Worm (Caenorhabditis elegans) whole organism, L1 larva: Measurements from ENCODE around the gene F36G3.1.

Source experiments
- C04F5.9 ChIP-seq: sonication (generic microtip); optimal IDR thresholded peaks from 2 replicates; lab custom pipeline; 2016; ENCODE audit warnings: missing genetic modification characterization, missing compliant biosample characterization
- C16A3.4 ChIP-seq: fragments of 150-350 bp; optimal IDR thresholded peaks from 2 replicates; lab custom pipeline; 2014; ENCODE audit warnings: missing biosample characterization, missing genetic modification characterization
- C34B4.2 ChIP-seq: sonication (generic microtip); optimal IDR thresholded peaks from 2 replicates; lab custom pipeline; 2017; ENCODE audit warnings: mild to moderate bottlenecking, missing genetic modification characterization, missing compliant biosample characterization
- F16B12.6 ChIP-seq: fragments of 150-350 bp; optimal IDR thresholded peaks from 2 replicates; lab custom pipeline; 2014; ENCODE audit warnings: missing biosample characterization, missing genetic modification characterization
- Y116A8C.19 ChIP-seq: sonication (generic microtip); optimal IDR thresholded peaks from 2 replicates; lab custom pipeline; 2016; ENCODE audit warnings: missing compliant biosample characterization, missing genetic modification characterization, borderline replicate concordance
- aha-1 ChIP-seq: fragments of 150-350 bp; optimal IDR thresholded peaks from 2 replicates; lab custom pipeline; 2014; ENCODE audit warnings: missing biosample characterization, missing genetic modification characterization
- aly-2 ChIP-seq: fragments of 150-350 bp; optimal IDR thresholded peaks from 2 replicates; lab custom pipeline; 2014; ENCODE audit warnings: missing biosample characterization, missing genetic modification characterization
- ama-1 ChIP-seq: fragments of 150-350 bp; optimal IDR thresholded peaks from 2 replicates; lab custom pipeline; 2014
- blmp-1 ChIP-seq: fragments of 150-350 bp; optimal IDR thresholded peaks from 2 replicates; lab custom pipeline; 2014; ENCODE audit warnings: missing biosample characterization, missing genetic modification characterization
- ceh-8 ChIP-seq: fragments of 200-800 bp; sonication (Bioruptor generic); optimal IDR thresholded peaks from 2 replicates; lab custom pipeline; 2018; ENCODE audit warnings: mild to moderate bottlenecking, missing genetic modification characterization, moderate library complexity, missing compliant biosample characterization
- ceh-88 ChIP-seq: fragments of 200-800 bp; sonication (Bioruptor generic); IDR thresholded peaks from 2 replicates; pipeline ENCODE4 v1.3.6; 2022; ENCODE audit warnings: missing genetic modification characterization, missing compliant biosample characterization
- dpl-1 ChIP-seq, 3 experiments: fragments of 150-350 bp in 2 of 3; sonication (generic microtip) in 1 of 3; optimal IDR thresholded peaks; 2 replicates each; lab custom pipeline; 2014 to 2017; ENCODE audit warnings: missing biosample characterization in 3 of 3, missing genetic modification characterization in 3 of 3, missing genetic modification reagents in 3 of 3
- dsc-1 ChIP-seq: sonication (generic microtip); optimal IDR thresholded peaks from 2 replicates; lab custom pipeline; 2016; ENCODE audit warnings: mild to moderate bottlenecking, missing genetic modification characterization, missing compliant biosample characterization
- efl-1 ChIP-seq, 4 experiments: fragments of 150-350 bp; optimal IDR thresholded peaks in 3 of 4; peaks in 1 of 4; 1 replicate in 1 of 4; 2 replicates in 3 of 4; lab custom pipeline; 2014; ENCODE audit warnings: missing biosample characterization in 2 of 4, missing genetic modification characterization in 2 of 4, missing genetic modification reagents in 2 of 4
- efl-3 ChIP-seq: fragments of 200-800 bp; sonication (Bioruptor generic); optimal IDR thresholded peaks from 2 replicates; lab custom pipeline; 2018; ENCODE audit warnings: mild to moderate bottlenecking, missing genetic modification characterization, missing compliant biosample characterization
- egl-13 ChIP-seq: sonication (generic microtip); optimal IDR thresholded peaks from 2 replicates; lab custom pipeline; 2016; ENCODE audit warnings: missing genotype, missing genetic modification reagents, missing genetic modification characterization, missing compliant biosample characterization
- egl-27 ChIP-seq, 2 experiments: fragments of 150-350 bp in 1 of 2; sonication (generic microtip); optimal IDR thresholded peaks; 3 replicates each; lab custom pipeline; 2017 to 2018; ENCODE audit warnings: missing biosample characterization in 2 of 2, missing genetic modification characterization in 2 of 2, missing genetic modification reagents in 2 of 2
- ets-5 ChIP-seq: fragments of 200-800 bp; sonication (Bioruptor generic); IDR thresholded peaks from 2 replicates; pipeline ENCODE4 v1.3.6; 2022; ENCODE audit warnings: missing genetic modification characterization, missing compliant biosample characterization
- fkh-4 ChIP-seq: sonication (generic microtip); optimal IDR thresholded peaks from 2 replicates; lab custom pipeline; 2016; ENCODE audit warnings: missing compliant biosample characterization, missing genetic modification characterization, borderline replicate concordance
- fos-1 ChIP-seq: fragments of 150-350 bp; optimal IDR thresholded peaks from 2 replicates; lab custom pipeline; 2014; ENCODE audit warnings: missing biosample characterization, missing genetic modification characterization
- hlh-4 ChIP-seq: sonication (generic microtip); optimal IDR thresholded peaks from 2 replicates; lab custom pipeline; 2016; ENCODE audit warnings: mild to moderate bottlenecking, missing genetic modification characterization, missing compliant biosample characterization
- lin-14 ChIP-seq: fragments of 200-800 bp; sonication (Bioruptor generic); optimal IDR thresholded peaks from 2 replicates; lab custom pipeline; 2018; ENCODE audit warnings: mild to moderate bottlenecking, missing genetic modification characterization, moderate library complexity, missing compliant biosample characterization
- lin-35 ChIP-seq, 2 experiments: fragments of 150-350 bp; optimal IDR thresholded peaks; 2 replicates each; lab custom pipeline; 2014; ENCODE audit warnings: missing biosample characterization in 2 of 2, missing genetic modification characterization in 2 of 2, missing genetic modification reagents in 2 of 2
- lsy-2 ChIP-seq, 2 experiments: fragments of 150-350 bp; optimal IDR thresholded peaks; 2 replicates each; lab custom pipeline; 2014; ENCODE audit warnings: missing biosample characterization in 2 of 2, missing genetic modification characterization in 2 of 2
- mep-1 ChIP-seq: fragments of 150-350 bp; optimal IDR thresholded peaks from 2 replicates; lab custom pipeline; 2014; ENCODE audit warnings: missing biosample characterization, missing genetic modification characterization
- nhr-11 ChIP-seq: fragments of 150-350 bp; optimal IDR thresholded peaks from 2 replicates; lab custom pipeline; 2014; ENCODE audit warnings: missing biosample characterization, missing genetic modification characterization
- nhr-12 ChIP-seq: sonication (generic microtip); optimal IDR thresholded peaks from 2 replicates; lab custom pipeline; 2017; ENCODE audit warnings: missing biosample characterization, missing genetic modification characterization
- nhr-20 ChIP-seq: sonication (generic microtip); optimal IDR thresholded peaks from 2 replicates; lab custom pipeline; 2016; ENCODE audit warnings: mild to moderate bottlenecking, missing genetic modification characterization, missing compliant biosample characterization
- nhr-47 ChIP-seq: sonication (generic microtip); optimal IDR thresholded peaks from 2 replicates; lab custom pipeline; 2016; ENCODE audit warnings: mild to moderate bottlenecking, missing genetic modification characterization, moderate library complexity, missing compliant biosample characterization
- nhr-71 ChIP-seq: sonication (generic microtip); optimal IDR thresholded peaks from 2 replicates; lab custom pipeline; 2016; ENCODE audit warnings: mild to moderate bottlenecking, missing genetic modification characterization, moderate library complexity, missing compliant biosample characterization
- nhr-76 ChIP-seq: sonication (generic microtip); optimal IDR thresholded peaks from 2 replicates; lab custom pipeline; 2017; ENCODE audit warnings: missing biosample characterization, missing genetic modification characterization
- nhr-77 ChIP-seq: fragments of 150-350 bp; optimal IDR thresholded peaks from 2 replicates; lab custom pipeline; 2014; ENCODE audit warnings: missing biosample characterization, missing genetic modification characterization
- nhr-84 ChIP-seq: sonication (generic microtip); optimal IDR thresholded peaks from 2 replicates; lab custom pipeline; 2017; ENCODE audit warnings: missing biosample characterization, missing genetic modification characterization
- nhr-85 ChIP-seq: sonication (generic microtip); peaks from one replicate; lab custom pipeline; 2016; ENCODE audit warnings: missing genetic modification characterization, inconsistent platforms, missing compliant biosample characterization
- nhr-90 ChIP-seq: sonication (generic microtip); optimal IDR thresholded peaks from 2 replicates; lab custom pipeline; 2016; ENCODE audit warnings: mild to moderate bottlenecking, missing genetic modification characterization, missing compliant biosample characterization; ENCODE audit not compliant: poor library complexity
- pqm-1 ChIP-seq: sonication (generic microtip); optimal IDR thresholded peaks from 3 replicates; lab custom pipeline; 2017; ENCODE audit warnings: missing biosample characterization, missing genetic modification characterization
- rnt-1 ChIP-seq: sonication (generic microtip); optimal IDR thresholded peaks from 2 replicates; lab custom pipeline; 2016; ENCODE audit warnings: mild to moderate bottlenecking, missing genetic modification characterization, moderate library complexity, missing compliant biosample characterization
- snpc-4 ChIP-seq: fragments of 150-350 bp; optimal IDR thresholded peaks from 2 replicates; lab custom pipeline; 2014; ENCODE audit warnings: missing biosample characterization, missing genetic modification characterization
- snu-23 ChIP-seq: sonication (generic microtip); optimal IDR thresholded peaks from 2 replicates; lab custom pipeline; 2016; ENCODE audit warnings: missing genetic modification characterization, missing compliant biosample characterization
- sox-4 ChIP-seq: sonication (generic microtip); optimal IDR thresholded peaks from 2 replicates; lab custom pipeline; 2016; ENCODE audit warnings: missing genetic modification characterization, missing compliant biosample characterization
- sptf-1 ChIP-seq: fragments of 150-350 bp; optimal IDR thresholded peaks from 2 replicates; lab custom pipeline; 2014; ENCODE audit warnings: missing biosample characterization, missing genetic modification characterization
- sup-37 ChIP-seq: fragments of 200-800 bp; sonication (Bioruptor generic); optimal IDR thresholded peaks from 2 replicates; lab custom pipeline; 2018; ENCODE audit warnings: mild to moderate bottlenecking, missing genetic modification characterization, missing compliant biosample characterization
- tbx-2 ChIP-seq: sonication (generic microtip); optimal IDR thresholded peaks from 2 replicates; lab custom pipeline; 2016; ENCODE audit warnings: missing genetic modification characterization, missing compliant biosample characterization
- tlp-1 ChIP-seq: fragments of 150-350 bp; optimal IDR thresholded peaks from 2 replicates; lab custom pipeline; 2014; ENCODE audit warnings: missing biosample characterization, missing genetic modification characterization
- unc-130 ChIP-seq: fragments of 150-350 bp; optimal IDR thresholded peaks from 2 replicates; lab custom pipeline; 2017; ENCODE audit warnings: missing biosample characterization, missing genetic modification characterization, inconsistent platforms
- unc-62 ChIP-seq: fragments of 150-350 bp; optimal IDR thresholded peaks from 2 replicates; lab custom pipeline; 2014; ENCODE audit warnings: missing biosample characterization, missing genetic modification reagents, missing genetic modification characterization
- vab-15 ChIP-seq: sonication (generic microtip); optimal IDR thresholded peaks from 2 replicates; lab custom pipeline; 2017; ENCODE audit warnings: missing genotype, mild to moderate bottlenecking, missing genetic modification characterization, missing compliant biosample characterization
- xbp-1 ChIP-seq: sonication (generic microtip); optimal IDR thresholded peaks from 2 replicates; lab custom pipeline; 2016; ENCODE audit warnings: missing genetic modification characterization, missing compliant biosample characterization
- zip-4 ChIP-seq: fragments of 200-800 bp; sonication (Bioruptor generic); optimal IDR thresholded peaks from 2 replicates; lab custom pipeline; 2018; ENCODE audit warnings: mild to moderate bottlenecking, missing genetic modification characterization, moderate library complexity, missing compliant biosample characterization
- ztf-11 ChIP-seq, 2 experiments: sonication (generic microtip); optimal IDR thresholded peaks; 2 replicates each; lab custom pipeline; 2016 to 2017; ENCODE audit warnings: missing genetic modification characterization in 2 of 2, missing biosample characterization in 1 of 2, missing compliant biosample characterization in 1 of 2
- ztf-4 ChIP-seq: fragments of 150-350 bp; optimal IDR thresholded peaks from 2 replicates; lab custom pipeline; 2014; ENCODE audit warnings: missing biosample characterization, missing genetic modification characterization

Gene F36G3.1

DNA sequence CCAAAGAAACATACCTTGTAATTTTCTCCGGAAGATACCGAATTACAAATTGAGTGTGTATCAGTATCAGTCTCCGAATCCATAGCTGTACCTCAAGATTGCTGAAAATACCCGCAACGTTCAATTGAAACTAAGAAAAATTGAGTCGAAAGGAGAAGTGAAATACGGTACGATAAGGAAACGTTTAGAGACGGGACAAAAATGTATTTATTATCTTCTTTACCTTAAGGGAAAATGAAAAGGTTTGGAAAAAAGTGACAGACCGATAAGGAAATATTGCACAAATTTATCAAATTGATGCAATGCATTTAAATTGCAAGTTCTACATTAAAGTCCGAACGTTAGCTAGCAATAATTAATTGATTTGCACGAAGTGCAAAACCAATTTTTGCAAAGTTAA, at the start of gene F36G3.1:
Gene F36G3.1, minus strand, starts transcription at position 101 of the 400 bp plus-strand sequence.
- TF ChIP-seq efl-1 (optimal IDR thresholded peaks at IDR 0.05; lab: Kevin White, UChicago) (no peak), efl-1 (GFP tag; optimal IDR thresholded peaks at IDR 0.05 in 1 of 2; lab: Kevin White, UChicago) (peak in 1 of 2 experiments; percentile 36), ceh-88 (GFP tag; lab: Robert Waterston, UW) (no peak)

DNA sequence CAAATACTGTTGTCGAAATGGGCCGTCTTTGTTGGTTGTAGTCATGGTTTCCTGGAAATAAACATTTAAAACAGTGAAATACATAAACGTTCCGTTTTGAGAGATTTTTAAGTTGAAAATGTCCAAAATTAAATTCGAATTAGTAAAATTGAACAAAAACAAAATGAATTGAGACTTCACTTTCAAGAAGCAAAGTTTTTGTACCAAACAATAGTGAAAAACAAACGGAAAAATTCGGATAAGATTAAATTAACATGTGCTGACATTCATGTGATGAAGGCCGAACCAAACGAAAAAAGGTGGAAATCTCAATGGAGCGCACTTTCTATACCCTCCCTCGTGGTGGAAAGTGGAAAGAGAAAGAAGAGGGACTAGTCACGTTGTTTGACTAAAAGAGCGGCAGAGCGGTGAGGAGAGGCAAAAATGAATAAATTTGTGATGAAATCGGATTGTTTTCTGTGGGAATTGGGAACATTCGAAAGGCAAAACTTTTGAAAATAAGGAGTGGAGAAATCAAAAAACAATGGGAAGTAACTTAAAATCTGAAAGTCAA, 49.1 kb upstream of the F36G3.1 start, which contains the start of gene ipla-2:
Gene ipla-2, minus strand, starts transcription at position 51 of the 553 bp plus-strand sequence.
- no peak for TF ChIP-seq sox-4 (tag; lab: Kevin White, UChicago)
- TF ChIP-seq egl-27 (tag; optimal IDR thresholded peaks at IDR 0.05; lab: Kevin White, UChicago) = no peak
- TF ChIP-seq pqm-1 = no peak
- peak; percentile 69 for TF ChIP-seq nhr-85 (tag; lab: Kevin White, UChicago)
- no peak for TF ChIP-seq nhr-76 (tag; lab: Kevin White, UChicago)
- no peak for TF ChIP-seq hlh-4 (tag; lab: Kevin White, UChicago)
- TF ChIP-seq nhr-47 (tag; lab: Kevin White, UChicago) = peak; percentile 65
- no peak for TF ChIP-seq sptf-1 (tag; lab: Kevin White, UChicago)
- TF ChIP-seq mep-1 = peak; percentile 81
- TF ChIP-seq ztf-4 (tag; lab: Kevin White, UChicago) = peak; percentile 10
- no peak for TF ChIP-seq efl-3 (GFP tag; lab: Kevin White, UChicago)
- TF ChIP-seq nhr-77 (tag; lab: Kevin White, UChicago) = no peak
- TF ChIP-seq ama-1 = no peak
- no peak for TF ChIP-seq nhr-84 (tag; lab: Kevin White, UChicago)
- TF ChIP-seq nhr-11 (tag; lab: Kevin White, UChicago) = no peak
- TF ChIP-seq lin-35 (GFP tag; optimal IDR thresholded peaks at IDR 0.05; lab: Kevin White, UChicago) = peak; percentile 26 to 75
- TF ChIP-seq xbp-1 = peak; percentile 59
- TF ChIP-seq fkh-4 (tag; lab: Kevin White, UChicago) = no peak
- TF ChIP-seq ceh-8 = peak; percentile 32
- no peak for TF ChIP-seq aha-1 (tag; lab: Kevin White, UChicago)
- TF ChIP-seq C16A3.4 (tag; lab: Kevin White, UChicago) = peak; percentile 65
- TF ChIP-seq unc-62 (GFP tag; lab: Kevin White, UChicago) = no peak
- TF ChIP-seq tbx-2 (tag; lab: Kevin White, UChicago) = peak; percentile 67
- TF ChIP-seq egl-13 (tag; lab: Kevin White, UChicago) = peak; percentile 15
- peak; percentile 88 for TF ChIP-seq snu-23 (GFP tag; lab: Kevin White, UChicago)
- no peak for TF ChIP-seq ets-5 (GFP tag; lab: Robert Waterston, UW)
- no peak for TF ChIP-seq unc-130
- TF ChIP-seq F16B12.6 = peak; percentile 20
- peak; percentile 26 to 30 for TF ChIP-seq efl-1 (optimal IDR thresholded peaks at IDR 0.05; lab: Kevin White, UChicago)
- peak; percentile 34 to 65 for TF ChIP-seq efl-1 (GFP tag; optimal IDR thresholded peaks at IDR 0.05 in 1 of 2; lab: Kevin White, UChicago)
- TF ChIP-seq nhr-90 = peak; percentile 28
- no peak for TF ChIP-seq vab-15
- peak; percentile 15 for TF ChIP-seq dsc-1 (tag; lab: Kevin White, UChicago)
- no peak for TF ChIP-seq Y116A8C.19
- no peak for TF ChIP-seq C34B4.2 (tag; lab: Kevin White, UChicago)
- peak; percentile 32 for TF ChIP-seq snpc-4 (tag; lab: Kevin White, UChicago)
- TF ChIP-seq ztf-11 (tag; optimal IDR thresholded peaks at IDR 0.05; lab: Kevin White, UChicago) = no peak
- TF ChIP-seq nhr-12 (tag; lab: Kevin White, UChicago) = no peak
- peak; percentile 55 for TF ChIP-seq rnt-1 (tag; lab: Kevin White, UChicago)
- TF ChIP-seq C04F5.9 (tag; lab: Kevin White, UChicago) = no peak
- TF ChIP-seq tlp-1 (tag; lab: Kevin White, UChicago) = no peak
- TF ChIP-seq blmp-1 (tag; lab: Kevin White, UChicago) = peak; percentile 80
- no peak for TF ChIP-seq zip-4 (GFP tag; lab: Kevin White, UChicago)
- no peak for TF ChIP-seq aly-2
- TF ChIP-seq lin-14 = peak; percentile 94
- TF ChIP-seq lsy-2 (tag; optimal IDR thresholded peaks at IDR 0.05; lab: Kevin White, UChicago) = peak; percentile 59 to 70
- TF ChIP-seq fos-1 = no peak
- peak; percentile 40 to 59 (median 48) for TF ChIP-seq dpl-1 (GFP tag; optimal IDR thresholded peaks at IDR 0.05; lab: Kevin White, UChicago)
- peak; percentile 78 for TF ChIP-seq nhr-20 (tag; lab: Kevin White, UChicago)
- TF ChIP-seq nhr-71 (tag; lab: Kevin White, UChicago) = peak; percentile 82
- no peak for TF ChIP-seq sup-37 (GFP tag; lab: Kevin White, UChicago)
